Worm (Caenorhabditis elegans) whole organism, late embryonic: Measurements from ENCODE around the gene H21P03.10.
A peak's percentile ranks its signal among the peaks of the same experiment; 100 is the strongest.

Experiments
- C08G9.2 ChIP-seq: sonication (generic microtip); optimal IDR thresholded peaks from 2 replicates; lab custom pipeline; 2016; ENCODE audit warnings: mild to moderate bottlenecking, missing genetic modification characterization, moderate library complexity, missing compliant biosample characterization
- C38D4.7 ChIP-seq: fragments of 200-800 bp; sonication (Bioruptor generic); optimal IDR thresholded peaks from 2 replicates; lab custom pipeline; 2018; ENCODE audit warnings: mild to moderate bottlenecking, missing genetic modification characterization, moderate library complexity, missing compliant biosample characterization
- F13H6.1 ChIP-seq: sonication (generic microtip); optimal IDR thresholded peaks from 2 replicates; lab custom pipeline; 2016; ENCODE audit warnings: missing genetic modification characterization, missing compliant biosample characterization
- K02D7.2 ChIP-seq: sonication (generic microtip); optimal IDR thresholded peaks from 2 replicates; lab custom pipeline; 2017; ENCODE audit warnings: mild to moderate bottlenecking, missing genetic modification characterization, missing compliant biosample characterization
- T23F11.4 ChIP-seq: fragments of 200-800 bp; sonication (Bioruptor generic); optimal IDR thresholded peaks from 2 replicates; lab custom pipeline; 2018; ENCODE audit warnings: mild to moderate bottlenecking, missing genetic modification characterization, missing compliant biosample characterization
- ama-1 ChIP-seq: fragments of 150-350 bp; optimal IDR thresholded peaks from 2 replicates; lab custom pipeline; 2014
- ceh-14 ChIP-seq: sonication (generic microtip); optimal IDR thresholded peaks from 2 replicates; lab custom pipeline; 2016; ENCODE audit warnings: missing genotype, missing genetic modification characterization, missing compliant biosample characterization
- ceh-18 ChIP-seq: sonication (generic microtip); optimal IDR thresholded peaks from 2 replicates; lab custom pipeline; 2016; ENCODE audit warnings: missing genetic modification characterization, missing compliant biosample characterization
- ceh-2 ChIP-seq: sonication (generic microtip); optimal IDR thresholded peaks from 2 replicates; lab custom pipeline; 2016; ENCODE audit warnings: missing genotype, missing genetic modification characterization, missing compliant biosample characterization
- ceh-22 ChIP-seq: sonication (generic microtip); optimal IDR thresholded peaks from 2 replicates; lab custom pipeline; 2017; ENCODE audit warnings: missing biosample characterization, missing genetic modification characterization
- ceh-31 ChIP-seq: sonication (generic microtip); optimal IDR thresholded peaks from 2 replicates; lab custom pipeline; 2016; ENCODE audit warnings: missing genetic modification characterization, missing compliant biosample characterization
- ceh-34 ChIP-seq: sonication (generic microtip); optimal IDR thresholded peaks from 2 replicates; lab custom pipeline; 2016; ENCODE audit warnings: mild to moderate bottlenecking, missing genetic modification characterization, missing compliant biosample characterization
- ceh-48 ChIP-seq: sonication (generic microtip); optimal IDR thresholded peaks from 2 replicates; lab custom pipeline; 2016; ENCODE audit warnings: missing genetic modification characterization, inconsistent platforms, missing compliant biosample characterization
- ceh-6 ChIP-seq: fragments of 200-800 bp; sonication (Bioruptor generic); optimal IDR thresholded peaks from 2 replicates; lab custom pipeline; 2018; ENCODE audit warnings: mild to moderate bottlenecking, missing genetic modification characterization, missing compliant biosample characterization
- ets-4 ChIP-seq: sonication (generic microtip); optimal IDR thresholded peaks from 2 replicates; lab custom pipeline; 2016; ENCODE audit warnings: missing genetic modification characterization, missing compliant biosample characterization
- eyg-1 ChIP-seq: sonication (generic microtip); optimal IDR thresholded peaks from 2 replicates; lab custom pipeline; 2016; ENCODE audit warnings: missing genotype, missing genetic modification characterization, missing compliant biosample characterization
- fax-1 ChIP-seq: sonication (generic microtip); optimal IDR thresholded peaks from 2 replicates; lab custom pipeline; 2016; ENCODE audit warnings: missing genotype, missing genetic modification characterization, missing compliant biosample characterization
- fkh-10 ChIP-seq: fragments of 150-350 bp; optimal IDR thresholded peaks from 2 replicates; lab custom pipeline; 2014; ENCODE audit warnings: missing biosample characterization, missing genetic modification reagents, missing genetic modification characterization
- hlh-13 ChIP-seq: fragments of 200-800 bp; sonication (Bioruptor generic); optimal IDR thresholded peaks from 2 replicates; lab custom pipeline; 2018; ENCODE audit warnings: mild to moderate bottlenecking, missing genetic modification characterization, missing compliant biosample characterization
- hlh-30 ChIP-seq: sonication (generic microtip); optimal IDR thresholded peaks from 2 replicates; lab custom pipeline; 2017; ENCODE audit warnings: antibody characterized with exemption, missing genetic modification characterization, missing compliant biosample characterization; ENCODE audit not compliant: insufficient read depth
- hlh-6 ChIP-seq: sonication (generic microtip); optimal IDR thresholded peaks from 2 replicates; lab custom pipeline; 2016; ENCODE audit warnings: missing genotype, missing genetic modification characterization, missing compliant biosample characterization
- lim-6 ChIP-seq: sonication (generic microtip); optimal IDR thresholded peaks from 2 replicates; lab custom pipeline; 2016; ENCODE audit warnings: missing genetic modification characterization, missing compliant biosample characterization
- lin-11 ChIP-seq: fragments of 200-800 bp; sonication (Bioruptor generic); optimal IDR thresholded peaks from 2 replicates; lab custom pipeline; 2018; ENCODE audit warnings: mild to moderate bottlenecking, missing genetic modification characterization, missing compliant biosample characterization
- madf-2 ChIP-seq: sonication (generic microtip); optimal IDR thresholded peaks from 2 replicates; lab custom pipeline; 2017; ENCODE audit warnings: missing genetic modification characterization, missing compliant biosample characterization
- nfya-1 ChIP-seq: sonication (generic microtip); optimal IDR thresholded peaks from 2 replicates; lab custom pipeline; 2017; ENCODE audit warnings: missing genetic modification characterization, mild to moderate bottlenecking, missing compliant biosample characterization, antibody characterized with exemption, moderate library complexity
- nhr-232 ChIP-seq: sonication (generic microtip); optimal IDR thresholded peaks from 2 replicates; lab custom pipeline; 2016; ENCODE audit warnings: missing genetic modification characterization, missing compliant biosample characterization
- npax-4 ChIP-seq: sonication (generic microtip); optimal IDR thresholded peaks from 2 replicates; lab custom pipeline; 2016; ENCODE audit warnings: missing genetic modification characterization, missing compliant biosample characterization
- pag-3 ChIP-seq: sonication (generic microtip); optimal IDR thresholded peaks from 2 replicates; lab custom pipeline; 2016; ENCODE audit warnings: missing compliant biosample characterization, missing genetic modification characterization, borderline replicate concordance
- pat-9 ChIP-seq: fragments of 200-800 bp; sonication (Bioruptor generic); optimal IDR thresholded peaks from 2 replicates; lab custom pipeline; 2018; ENCODE audit warnings: mild to moderate bottlenecking, missing genetic modification characterization, moderate library complexity, missing compliant biosample characterization
- pha-2 ChIP-seq: sonication (generic microtip); optimal IDR thresholded peaks from 2 replicates; lab custom pipeline; 2017; ENCODE audit warnings: mild to moderate bottlenecking, missing genetic modification characterization, missing compliant biosample characterization
- pha-4 ChIP-seq: fragments of 150-350 bp; optimal IDR thresholded peaks from 2 replicates; lab custom pipeline; 2018; ENCODE audit warnings: missing biosample characterization, missing genetic modification reagents, missing genetic modification characterization
- pqm-1 ChIP-seq: sonication (generic microtip); optimal IDR thresholded peaks from 2 replicates; lab custom pipeline; 2016; ENCODE audit warnings: missing genetic modification characterization, missing compliant biosample characterization
- pros-1 ChIP-seq: fragments of 150-350 bp; optimal IDR thresholded peaks from 2 replicates; lab custom pipeline; 2014; ENCODE audit warnings: missing biosample characterization, missing genetic modification reagents, missing genetic modification characterization
- ref-2 ChIP-seq: sonication (generic microtip); optimal IDR thresholded peaks from 2 replicates; lab custom pipeline; 2016; ENCODE audit warnings: missing genetic modification characterization, missing compliant biosample characterization
- rnt-1 ChIP-seq: sonication (generic microtip); optimal IDR thresholded peaks from 2 replicates; lab custom pipeline; 2016; ENCODE audit warnings: missing genetic modification characterization, missing compliant biosample characterization
- sox-2 ChIP-seq: fragments of 200-800 bp; sonication (Bioruptor generic); IDR thresholded peaks from 2 replicates; pipeline ENCODE4 v1.3.6; 2022; ENCODE audit warnings: missing genetic modification reagents, missing genetic modification characterization, missing compliant biosample characterization
- sox-4 ChIP-seq: sonication (generic microtip); optimal IDR thresholded peaks from 2 replicates; lab custom pipeline; 2017; ENCODE audit warnings: mild to moderate bottlenecking, missing genetic modification characterization, inconsistent platforms, missing compliant biosample characterization
- syd-9 ChIP-seq: sonication (generic microtip); optimal IDR thresholded peaks from 2 replicates; lab custom pipeline; 2016; ENCODE audit warnings: mild to moderate bottlenecking, missing genetic modification characterization, moderate library complexity, missing compliant biosample characterization
- tbx-2 ChIP-seq: sonication (generic microtip); optimal IDR thresholded peaks from 2 replicates; lab custom pipeline; 2016; ENCODE audit warnings: missing genetic modification characterization, missing compliant biosample characterization
- ttx-3 ChIP-seq: sonication (generic microtip); optimal IDR thresholded peaks from 2 replicates; lab custom pipeline; 2016; ENCODE audit warnings: missing genetic modification reagents, missing genetic modification characterization, missing compliant biosample characterization
- unc-42 ChIP-seq: sonication (generic microtip); optimal IDR thresholded peaks from 2 replicates; lab custom pipeline; 2016; ENCODE audit warnings: missing genotype, missing genetic modification characterization, missing compliant biosample characterization
- unc-55 ChIP-seq: sonication (generic microtip); optimal IDR thresholded peaks from 2 replicates; lab custom pipeline; 2017; ENCODE audit warnings: missing biosample characterization, missing genetic modification reagents, missing genetic modification characterization
- unc-86 ChIP-seq: sonication (generic microtip); optimal IDR thresholded peaks from 2 replicates; lab custom pipeline; 2016; ENCODE audit warnings: missing genetic modification characterization, missing compliant biosample characterization
- zip-5 ChIP-seq: sonication (generic microtip); optimal IDR thresholded peaks from 2 replicates; lab custom pipeline; 2016; ENCODE audit warnings: missing genetic modification characterization, missing compliant biosample characterization
- ztf-16 ChIP-seq: sonication (generic microtip); optimal IDR thresholded peaks from 2 replicates; lab custom pipeline; 2017; ENCODE audit warnings: missing genetic modification characterization, missing compliant biosample characterization

The H21P03.10 gene

ce11 chrIV:11522225-11522952 is 21.9 kb downstream of the H21P03.10 start (continued):
- TF ChIP-seq T23F11.4 (GFP tag; lab: Kevin White, UChicago) (no peak), pros-1 (tag; lab: Kevin White, UChicago) (no peak), sox-2 (GFP tag; lab: Robert Waterston, UW) (no peak), lin-11 (tag; lab: Kevin White, UChicago) (no peak), pha-2 (tag; lab: Kevin White, UChicago) (no peak), lim-6 (tag; lab: Kevin White, UChicago) (no peak), ceh-48 (tag; lab: Kevin White, UChicago) (peak; percentile 16), hlh-6 (no peak), npax-4 (tag; lab: Kevin White, UChicago) (no peak), ceh-2 (no peak), fkh-10 (GFP tag; lab: Kevin White, UChicago) (no peak), unc-42 (tag; lab: Kevin White, UChicago) (no peak), ceh-31 (tag; lab: Kevin White, UChicago) (peak; percentile 22), C08G9.2 (tag; lab: Kevin White, UChicago) (no peak), pha-4 (tag; lab: Kevin White, UChicago) (no peak), pqm-1 (no peak), syd-9 (no peak), pat-9 (tag; lab: Kevin White, UChicago) (no peak), madf-2 (tag; lab: Kevin White, UChicago) (peak; percentile 99), tbx-2 (tag; lab: Kevin White, UChicago) (no peak), ceh-18 (tag; lab: Kevin White, UChicago) (peak; percentile 37), rnt-1 (tag; lab: Kevin White, UChicago) (no peak), fax-1 (tag; lab: Kevin White, UChicago) (no peak)

DNA sequence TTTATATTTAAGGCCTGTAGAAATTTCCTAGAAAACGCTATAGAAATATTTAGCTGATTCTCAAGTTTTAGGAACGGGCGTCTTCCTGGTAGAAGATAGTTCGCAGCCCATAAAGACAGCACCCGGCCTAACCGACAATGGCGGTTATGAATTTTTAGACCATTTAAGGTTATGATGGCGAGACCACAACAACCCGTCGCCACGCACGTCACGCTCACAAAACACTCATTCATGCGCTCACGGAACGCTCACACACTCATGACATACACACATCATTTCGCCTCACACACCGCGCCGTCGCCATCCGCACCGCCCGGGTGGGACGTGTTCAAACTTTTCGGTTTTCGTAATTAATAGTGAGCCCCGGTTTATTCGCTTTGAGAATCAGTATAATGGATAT is 23.2 kb downstream of the H21P03.10 start:
- TF ChIP-seq hlh-30 (tag; lab: Kevin White, UChicago) = peak; percentile 1
- no peak for TF ChIP-seq pha-4 (tag; lab: Kevin White, UChicago)

ce11 chrIV:11524241-11524692 is 23.7 kb downstream of the H21P03.10 start, which contains the start of gene mep-1:
Gene mep-1 (plus strand): TSS chrIV:11524642.
- TF ChIP-seq ref-2 (tag; lab: Kevin White, UChicago) (peak; percentile 9), C08G9.2 (tag; lab: Kevin White, UChicago) (peak; percentile 17), pqm-1 (no peak), syd-9 (no peak), hlh-30 (tag; lab: Kevin White, UChicago) (peak; percentile 31), ceh-14 (no peak), hlh-6 (no peak), pha-4 (tag; lab: Kevin White, UChicago) (no peak), unc-42 (tag; lab: Kevin White, UChicago) (peak; percentile 43), pha-2 (tag; lab: Kevin White, UChicago) (no peak), C38D4.7 (no peak), ceh-31 (tag; lab: Kevin White, UChicago) (peak; percentile 65), unc-55 (GFP tag; lab: Kevin White, UChicago) (peak; percentile 5), madf-2 (tag; lab: Kevin White, UChicago) (peak; percentile 72), ztf-16 (tag; lab: Kevin White, UChicago) (peak; percentile 2), ceh-22 (tag; lab: Kevin White, UChicago) (no peak), ceh-6 (GFP tag; lab: Kevin White, UChicago) (peak; percentile 5), pag-3 (tag; lab: Kevin White, UChicago) (no peak), nfya-1 (tag; lab: Kevin White, UChicago) (peak; percentile 52), ceh-34 (tag; lab: Kevin White, UChicago) (peak; percentile 62), unc-86 (no peak), F13H6.1 (tag; lab: Kevin White, UChicago) (no peak), eyg-1 (tag; lab: Kevin White, UChicago) (peak; percentile 61), K02D7.2 (tag; lab: Kevin White, UChicago) (no peak), fkh-10 (GFP tag; lab: Kevin White, UChicago) (no peak), sox-4 (no peak), zip-5 (tag; lab: Kevin White, UChicago) (no peak), ama-1 (lab: Kevin White, UChicago) (no peak), ets-4 (tag; lab: Kevin White, UChicago) (no peak), lin-11 (tag; lab: Kevin White, UChicago) (no peak), ceh-48 (tag; lab: Kevin White, UChicago) (no peak), fax-1 (tag; lab: Kevin White, UChicago) (no peak), hlh-13 (GFP tag; lab: Kevin White, UChicago) (no peak), sox-2 (GFP tag; lab: Robert Waterston, UW) (no peak), ttx-3 (no peak), ceh-18 (tag; lab: Kevin White, UChicago) (peak; percentile 43), rnt-1 (tag; lab: Kevin White, UChicago) (peak; percentile 61), nhr-232 (tag; lab: Kevin White, UChicago) (no peak)
